Fruit fly (Drosophila melanogaster): ENCODE measurements around the gene cindr.

dm6 chr3R:30862471-30862870, 54.1 kb downstream of the cindr start:
- TF ChIP-seq Hr96 (GFP tag; optimal IDR thresholded peaks at IDR 0.05): no peak
- no peak for TF ChIP-seq CG7045 (GFP tag; optimal IDR thresholded peaks at IDR 0.05)
- TF ChIP-seq CG11617 (GFP tag; optimal IDR thresholded peaks at IDR 0.05): no peak
- TF ChIP-seq Clk (GFP tag; optimal IDR thresholded peaks at IDR 0.05): no peak
- TF ChIP-seq CG33017 (tag; optimal IDR thresholded peaks at IDR 0.05): no peak
- no peak for TF ChIP-seq cnc (optimal IDR thresholded peaks at IDR 0.05)
- TF ChIP-seq kay (GFP tag; ENCODE audit: borderline replicate concordance): no peak
- no peak for TF ChIP-seq bab1 (GFP tag; optimal IDR thresholded peaks at IDR 0.05)

All from whole organism, adult.